Worm (Caenorhabditis elegans): Measurements from ENCODE around the gene brf-1.

DNA sequence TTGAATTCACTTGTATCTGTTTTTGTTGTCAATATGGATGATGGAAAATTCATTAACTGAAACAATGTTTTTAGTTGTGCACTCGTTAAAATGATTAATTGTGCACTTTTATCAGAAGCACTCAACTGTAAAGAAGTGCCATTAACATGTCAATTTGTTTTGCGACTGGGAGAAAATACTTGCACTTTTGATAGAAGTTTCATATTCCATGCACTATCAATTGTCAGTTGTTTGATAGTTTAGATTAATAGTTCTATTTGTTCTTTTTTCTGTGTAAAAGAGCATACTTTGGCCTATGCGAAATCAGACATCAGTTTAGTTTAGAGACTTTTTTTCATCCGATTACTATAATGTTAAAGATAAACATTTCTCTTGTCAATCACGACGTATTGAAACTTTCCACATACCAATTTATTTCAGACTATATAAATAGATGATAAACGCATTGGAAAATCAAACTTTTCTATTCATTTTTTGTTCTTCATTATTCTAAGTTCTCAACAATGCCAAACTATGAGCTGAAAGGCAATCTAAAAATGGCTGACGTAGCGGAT is 15.7 kb upstream of the brf-1 start, which contains the start of gene C30G12.2:
- no peak for TF ChIP-seq ztf-23 (GFP tag; IDR thresholded peaks at IDR 0.05)
- TF ChIP-seq flt-1 (GFP tag; IDR thresholded peaks at IDR 0.05): no peak
- no peak for TF ChIP-seq tab-1 (GFP tag; IDR thresholded peaks at IDR 0.05)
- no peak for TF ChIP-seq T22C8.4 (GFP tag; IDR thresholded peaks at IDR 0.05)
- no peak for TF ChIP-seq klf-2 (GFP tag; conservative IDR thresholded peaks at IDR 0.05)
- TF ChIP-seq cog-1 (tag; optimal IDR thresholded peaks at IDR 0.05): no peak
- TF ChIP-seq ref-1 (GFP tag; conservative IDR thresholded peaks at IDR 0.05): no peak
- no peak for TF ChIP-seq med-1 (GFP tag; optimal IDR thresholded peaks at IDR 0.05; ENCODE audit: insufficient read depth)
- TF ChIP-seq ztf-29 (GFP tag; IDR thresholded peaks at IDR 0.05): no peak

All from whole organism, midembryonic.